Worm (Caenorhabditis elegans) whole organism, midembryonic: ENCODE measurements around the gene cav-1.
"Not testable (repeated sequence)": the region's sequence is repeated elsewhere in the genome, so short reads cannot be mapped to it uniquely, and the experiment has no call there.

ENCODE experiments used
- T22C8.4 ChIP-seq: fragments of 200-800 bp; sonication (Bioruptor generic); IDR thresholded peaks from 2 replicates; pipeline ENCODE4 v1.3.6; 2022; ENCODE audit warnings: missing genetic modification characterization, missing compliant biosample characterization
- cog-1 ChIP-seq: sonication (generic microtip); optimal IDR thresholded peaks from 2 replicates; lab custom pipeline; 2016; ENCODE audit warnings: missing genetic modification characterization, missing compliant biosample characterization
- flt-1 ChIP-seq: fragments of 200-800 bp; sonication (Bioruptor generic); IDR thresholded peaks from 2 replicates; pipeline ENCODE4 v1.3.6; 2022; ENCODE audit warnings: missing genetic modification characterization, missing compliant biosample characterization
- klf-2 ChIP-seq: fragments of 200-800 bp; sonication (Bioruptor generic); conservative IDR thresholded peaks from 2 replicates; pipeline ENCODE4 v1.3.6; 2022; ENCODE audit warnings: missing genetic modification reagents, missing genetic modification characterization, missing compliant biosample characterization
- med-1 ChIP-seq: sonication (generic microtip); optimal IDR thresholded peaks from 2 replicates; lab custom pipeline; 2017; ENCODE audit warnings: missing genetic modification characterization, mild to moderate bottlenecking, missing compliant biosample characterization, antibody characterized with exemption, missing genetic modification reagents; ENCODE audit not compliant: insufficient read depth
- ref-1 ChIP-seq: fragments of 200-800 bp; sonication (Bioruptor generic); conservative IDR thresholded peaks from 2 replicates; pipeline ENCODE4 v1.3.6; 2022; ENCODE audit warnings: missing genetic modification reagents, missing genetic modification characterization, missing compliant biosample characterization
- tab-1 ChIP-seq: fragments of 200-800 bp; sonication (Bioruptor generic); IDR thresholded peaks from 2 replicates; pipeline ENCODE4 v1.3.6; 2022; ENCODE audit warnings: missing genetic modification characterization, missing compliant biosample characterization
- ztf-23 ChIP-seq: fragments of 200-800 bp; sonication (Bioruptor generic); IDR thresholded peaks from 2 replicates; pipeline ENCODE4 v1.3.6; 2022; ENCODE audit warnings: missing genetic modification reagents, missing genetic modification characterization, missing compliant biosample characterization
- ztf-29 ChIP-seq: fragments of 200-800 bp; sonication (Bioruptor generic); IDR thresholded peaks from 2 replicates; pipeline ENCODE4 v1.3.6; 2022; ENCODE audit warnings: missing genetic modification reagents, missing genetic modification characterization, missing compliant biosample characterization

cav-1 gene

DNA sequence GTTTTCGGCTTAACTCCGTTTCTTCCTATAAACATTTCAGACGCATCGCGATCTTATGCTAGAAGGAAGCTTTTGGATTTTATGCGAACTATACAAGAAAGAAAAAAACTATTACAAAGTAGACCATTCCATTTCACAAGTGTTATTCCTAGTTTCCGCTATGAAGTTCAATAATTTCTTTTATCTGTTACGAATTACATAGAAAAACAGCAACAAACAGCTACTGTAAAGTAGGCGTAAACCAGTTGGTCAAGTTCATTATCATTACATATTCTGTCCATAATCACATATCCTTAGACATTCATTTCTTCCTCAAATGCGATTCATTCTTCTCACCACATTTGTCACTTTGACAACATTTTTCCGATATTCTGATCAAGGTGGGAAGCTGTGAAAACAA, 34.1 kb upstream of the cav-1 start, which contains the start of gene C28D4.10:
Gene C28D4.10, plus strand, starts transcription at position 301 of the 400 bp plus-strand sequence.
- TF ChIP-seq ztf-29 = no peak
- TF ChIP-seq T22C8.4 (GFP tag; lab: Robert Waterston, UW) = no peak
- TF ChIP-seq tab-1 (GFP tag; lab: Robert Waterston, UW) = no peak
- no peak for TF ChIP-seq med-1
- TF ChIP-seq ztf-23 (GFP tag; lab: Robert Waterston, UW) = no peak
- no peak for TF ChIP-seq cog-1 (tag; lab: Kevin White, UChicago)
- no peak for TF ChIP-seq ref-1 (GFP tag; lab: Robert Waterston, UW)
- TF ChIP-seq klf-2 (GFP tag; lab: Robert Waterston, UW) = no peak
- no peak for TF ChIP-seq flt-1

ce11 chrIV:9739001-9739400, 33.3 kb upstream of the cav-1 start:
- TF ChIP-seq med-1 (no peak), klf-2 (GFP tag; lab: Robert Waterston, UW) (no peak), ztf-23 (GFP tag; lab: Robert Waterston, UW) (no peak), T22C8.4 (GFP tag; lab: Robert Waterston, UW) (no peak), tab-1 (GFP tag; lab: Robert Waterston, UW) (no peak), ref-1 (GFP tag; lab: Robert Waterston, UW) (no peak), flt-1 (no peak), ztf-29 (no peak), cog-1 (tag; lab: Kevin White, UChicago) (no peak)

- TF ChIP-seq flt-1; ref-1 (GFP tag; lab: Robert Waterston, UW); T22C8.4 (GFP tag; lab: Robert Waterston, UW): not testable (repeated sequence)
These were observed 31.3 kb upstream of the cav-1 start, which contains the start of gene gln-6 for ce11 chrIV:9740851-9741549. Gene gln-6 (minus strand): TSS chrIV:9740901.

DNA sequence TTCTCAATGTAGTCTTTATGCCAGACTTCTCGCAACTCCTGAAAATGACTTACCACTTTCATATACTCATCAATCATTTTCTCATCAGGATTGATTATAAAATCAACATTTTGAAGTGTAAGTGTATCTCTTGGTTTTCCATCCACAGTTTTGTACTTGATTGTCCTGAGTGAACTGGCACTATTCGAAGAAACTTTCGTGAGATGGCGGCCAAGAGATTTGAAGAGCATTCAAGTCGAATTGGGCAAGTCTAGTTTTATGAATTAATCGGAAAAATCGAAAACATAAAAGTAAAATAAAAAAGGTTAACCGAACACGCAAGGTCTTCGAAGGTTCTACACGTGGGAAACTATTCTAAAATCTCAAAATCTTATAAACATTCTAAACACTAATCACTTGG, 29.4 kb upstream of the cav-1 start, which contains the start of gene C28D4.7:
Gene C28D4.7, minus strand, starts transcription at position 265 of the 400 bp plus-strand sequence.
- TF ChIP-seq cog-1 (tag; lab: Kevin White, UChicago) (no peak), ref-1 (GFP tag; lab: Robert Waterston, UW) (no peak), ztf-23 (GFP tag; lab: Robert Waterston, UW) (no peak), ztf-29 (no peak), T22C8.4 (GFP tag; lab: Robert Waterston, UW) (no peak), med-1 (no peak), flt-1 (no peak), tab-1 (GFP tag; lab: Robert Waterston, UW) (no peak), klf-2 (GFP tag; lab: Robert Waterston, UW) (no peak)

ce11 chrIV:9744905-9745304, 27.4 kb upstream of the cav-1 start, which contains the start of gene C28D4.4:
Gene C28D4.4 (minus strand): TSS chrIV:9745005.
- TF ChIP-seq flt-1 = no peak
- no peak for TF ChIP-seq cog-1 (tag; lab: Kevin White, UChicago)
- no peak for TF ChIP-seq ztf-29
- TF ChIP-seq T22C8.4 (GFP tag; lab: Robert Waterston, UW) = no peak
- no peak for TF ChIP-seq med-1
- TF ChIP-seq ztf-23 (GFP tag; lab: Robert Waterston, UW) = no peak
- no peak for TF ChIP-seq klf-2 (GFP tag; lab: Robert Waterston, UW)
- TF ChIP-seq tab-1 (GFP tag; lab: Robert Waterston, UW) = no peak
- TF ChIP-seq ref-1 (GFP tag; lab: Robert Waterston, UW) = no peak

DNA sequence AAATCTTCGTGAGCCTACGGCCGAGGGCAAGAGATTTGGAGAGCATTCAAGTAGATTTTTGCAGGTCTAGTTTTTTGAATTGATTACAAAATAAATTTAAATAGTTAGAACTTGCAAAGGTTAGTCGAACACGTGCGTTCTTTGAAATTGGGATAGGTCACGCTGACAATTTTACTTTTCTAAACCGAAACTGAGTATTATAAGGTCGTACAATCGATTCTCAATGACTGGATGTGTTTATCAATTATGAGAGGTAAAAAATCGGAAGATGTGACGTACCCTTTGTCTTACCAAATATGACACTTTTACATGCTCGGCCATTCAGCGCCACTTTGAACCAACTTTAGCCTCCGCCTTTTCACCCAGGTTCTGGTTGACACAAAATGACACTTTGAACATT, 25.5 kb upstream of the cav-1 start, which contains the start of gene C28D4.5:
Gene C28D4.5, minus strand, starts transcription at position 101 of the 400 bp plus-strand sequence.
- TF ChIP-seq T22C8.4 (GFP tag; lab: Robert Waterston, UW) (no peak), ztf-29 (no peak), tab-1 (GFP tag; lab: Robert Waterston, UW) (no peak), klf-2 (GFP tag; lab: Robert Waterston, UW) (no peak), ref-1 (GFP tag; lab: Robert Waterston, UW) (no peak), med-1 (no peak), flt-1 (no peak), cog-1 (tag; lab: Kevin White, UChicago) (no peak), ztf-23 (GFP tag; lab: Robert Waterston, UW) (no peak)

ce11 chrIV:9748342-9748741, 24.0 kb upstream of the cav-1 start, which contains the start of gene C28D4.8:
Gene C28D4.8 (minus strand): TSS chrIV:9748442.
- TF ChIP-seq med-1 (no peak), klf-2 (GFP tag; lab: Robert Waterston, UW) (no peak)

ce11 chrIV:9755713-9756112, 16.6 kb upstream of the cav-1 start:
- TF ChIP-seq tab-1 (GFP tag; lab: Robert Waterston, UW) = no peak
- no peak for TF ChIP-seq ztf-29
- no peak for TF ChIP-seq flt-1
- no peak for TF ChIP-seq ztf-23 (GFP tag; lab: Robert Waterston, UW)
- TF ChIP-seq T22C8.4 (GFP tag; lab: Robert Waterston, UW) = no peak
- TF ChIP-seq med-1 = no peak
- TF ChIP-seq ref-1 (GFP tag; lab: Robert Waterston, UW) = no peak
- TF ChIP-seq cog-1 (tag; lab: Kevin White, UChicago) = no peak
- TF ChIP-seq klf-2 (GFP tag; lab: Robert Waterston, UW) = no peak

- TF ChIP-seq ref-1 (GFP tag; lab: Robert Waterston, UW) (no peak), cog-1 (tag; lab: Kevin White, UChicago) (no peak), ztf-23 (GFP tag; lab: Robert Waterston, UW) (no peak), flt-1 (no peak), T22C8.4 (GFP tag; lab: Robert Waterston, UW) (no peak), klf-2 (GFP tag; lab: Robert Waterston, UW) (no peak), ztf-29 (no peak), med-1 (no peak), tab-1 (GFP tag; lab: Robert Waterston, UW) (no peak)
These were observed 15.5 kb upstream of the cav-1 start for ce11 chrIV:9756647-9757424.
